Worm (Caenorhabditis elegans): ENCODE results near the gene str-135.

ce11 chrV:8250208-8250607 is 30.5 kb downstream of the str-135 start, which contains the start of gene C16D9.6:
- TF ChIP-seq sea-1 (GFP tag; conservative IDR thresholded peaks at IDR 0.05): no peak
- TF ChIP-seq flt-1 (GFP tag; IDR thresholded peaks at IDR 0.05): no peak
- no peak for TF ChIP-seq ama-1 (optimal IDR thresholded peaks at IDR 0.05)
- no peak for TF ChIP-seq hmbx-1 (tag; optimal IDR thresholded peaks at IDR 0.05)
- no peak for TF ChIP-seq hmg-4 (GFP tag; optimal IDR thresholded peaks at IDR 0.05)
- TF ChIP-seq F13C5.2 (tag; optimal IDR thresholded peaks at IDR 0.05): no peak
- TF ChIP-seq tbx-37 (GFP tag; conservative IDR thresholded peaks at IDR 0.05): no peak
- TF ChIP-seq aly-1 (tag; optimal IDR thresholded peaks at IDR 0.05): no peak
